Fruit fly (Drosophila melanogaster) whole organism, embryonic: ENCODE data around the gene CG5043.

ENCODE experiments used
- Asciz ChIP-seq: fragments of 200-800 bp; sonication (Bioruptor generic); optimal IDR thresholded peaks from 2 replicates; lab custom pipeline; 2017; ENCODE audit warnings: missing biosample characterization, mild to moderate bottlenecking, missing genetic modification characterization, missing genetic modification reagents
- Atf6 ChIP-seq: fragments of 200-800 bp; sonication (Bioruptor generic); IDR thresholded peaks from 2 replicates; pipeline ENCODE4 v1.3.6; 2022; ENCODE audit warnings: missing biosample characterization, missing genetic modification characterization
- Awh ChIP-seq: fragments of 200-800 bp; sonication (Bioruptor generic); IDR thresholded peaks from 2 replicates; pipeline ENCODE4, ENCODE4 v1.3.6; 2022; ENCODE audit warnings: missing biosample characterization, missing genetic modification characterization
- CG10565 ChIP-seq: fragments of 200-800 bp; sonication (Bioruptor generic); optimal IDR thresholded peaks from 3 replicates; lab custom pipeline; 2016; ENCODE audit warnings: missing biosample characterization, mild to moderate bottlenecking, missing genetic modification characterization
- CG10959 ChIP-seq: fragments of 200-800 bp; sonication (Bioruptor generic); IDR thresholded peaks from 2 replicates; pipeline ENCODE4 v1.3.6; 2022; ENCODE audit warnings: missing biosample characterization, missing genetic modification characterization
- CG11085 ChIP-seq: fragments of 200-800 bp; sonication (Bioruptor generic); IDR thresholded peaks from 2 replicates; pipeline ENCODE4 v1.3.6; 2022; ENCODE audit warnings: missing biosample characterization, missing genetic modification characterization
- CG12659 ChIP-seq: fragments of 200-800 bp; sonication (Bioruptor generic); optimal IDR thresholded peaks from 3 replicates; lab custom pipeline; 2017; ENCODE audit warnings: mild to moderate bottlenecking, missing biosample characterization, missing genetic modification reagents, missing genetic modification characterization
- CG13287 ChIP-seq: fragments of 200-800 bp; sonication (Bioruptor generic); IDR thresholded peaks from 2 replicates; pipeline ENCODE4 v1.3.6; 2022; ENCODE audit warnings: missing biosample characterization, missing genetic modification characterization; ENCODE audit not compliant: partially characterized antibody
- CG13624 ChIP-seq: fragments of 200-800 bp; sonication (Bioruptor generic); optimal IDR thresholded peaks from 2 replicates; lab custom pipeline; 2016; ENCODE audit warnings: missing biosample characterization, missing genetic modification characterization
- CG18262 ChIP-seq: fragments of 200-800 bp; optimal IDR thresholded peaks from 3 replicates; lab custom pipeline; 2019; ENCODE audit warnings: missing biosample characterization, mild to moderate bottlenecking, missing genetic modification characterization, moderate library complexity
- CG34376 ChIP-seq: fragments of 200-800 bp; sonication (Bioruptor generic); optimal IDR thresholded peaks from 2 replicates; lab custom pipeline; 2018; ENCODE audit warnings: missing biosample characterization, mild to moderate bottlenecking, missing genetic modification characterization
- CG34422 ChIP-seq: fragments of 200-800 bp; sonication (Bioruptor generic); IDR thresholded peaks from 3 replicates; pipeline ENCODE4 v1.3.6; 2022; ENCODE audit warnings: missing biosample characterization, missing genetic modification characterization
- CG6854 ChIP-seq: fragments of 200-800 bp; sonication (Bioruptor generic); optimal IDR thresholded peaks from 3 replicates; lab custom pipeline; 2017; ENCODE audit warnings: missing biosample characterization, mild to moderate bottlenecking, missing genetic modification characterization
- CG8281 ChIP-seq: fragments of 200-800 bp; sonication (Bioruptor generic); optimal IDR thresholded peaks from 2 replicates; lab custom pipeline; 2018; ENCODE audit warnings: missing biosample characterization, mild to moderate bottlenecking, missing genetic modification characterization, moderate library complexity
- CG9797 ChIP-seq: fragments of 200-800 bp; sonication (Bioruptor generic); optimal IDR thresholded peaks from 3 replicates; lab custom pipeline; 2018; ENCODE audit warnings: missing biosample characterization, mild to moderate bottlenecking, missing genetic modification characterization
- D19A ChIP-seq: fragments of 200-800 bp; optimal IDR thresholded peaks from 3 replicates; lab custom pipeline; 2019; ENCODE audit warnings: missing biosample characterization, mild to moderate bottlenecking, missing genetic modification characterization, moderate library complexity
- Dad ChIP-seq: fragments of 200-800 bp; sonication (Bioruptor generic); optimal IDR thresholded peaks from 3 replicates; lab custom pipeline; 2016; ENCODE audit warnings: missing biosample characterization, missing genetic modification characterization
- Dbx ChIP-seq: fragments of 200-800 bp; sonication (Bioruptor generic); IDR thresholded peaks from 3 replicates; pipeline ENCODE4 v1.3.6; 2022; ENCODE audit warnings: missing biosample characterization, missing genetic modification characterization
- Ets97D ChIP-seq: fragments of 200-800 bp; sonication (Bioruptor generic); optimal IDR thresholded peaks from 3 replicates; lab custom pipeline; 2016; ENCODE audit warnings: missing biosample characterization, missing genetic modification characterization
- Med ChIP-seq: fragments of 200-800 bp; sonication (Bioruptor generic); peaks from one replicate; lab custom pipeline; 2016; ENCODE audit warnings: missing biosample characterization, missing genetic modification characterization, mild to moderate bottlenecking, inconsistent platforms, moderate library complexity
- Myb ChIP-seq: fragments of 200-800 bp; sonication (Bioruptor generic); optimal IDR thresholded peaks from 2 replicates; lab custom pipeline; 2016; ENCODE audit warnings: missing biosample characterization, missing genetic modification characterization
- Rx ChIP-seq: fragments of 200-800 bp; sonication (Bioruptor generic); IDR thresholded peaks from 2 replicates; pipeline ENCODE4 v1.3.6; 2022; ENCODE audit warnings: missing biosample characterization, missing genetic modification characterization
- Side ChIP-seq: fragments of 200-800 bp; sonication (Bioruptor generic); optimal IDR thresholded peaks from 2 replicates; lab custom pipeline; 2016; ENCODE audit warnings: missing biosample characterization, missing genetic modification characterization
- Sox102F ChIP-seq: fragments of 200-800 bp; sonication (Bioruptor generic); optimal IDR thresholded peaks from 2 replicates; lab custom pipeline; 2018; ENCODE audit warnings: missing biosample characterization, mild to moderate bottlenecking, missing genetic modification characterization, moderate library complexity
- ara ChIP-seq: fragments of 200-800 bp; sonication (Bioruptor generic); IDR thresholded peaks from 2 replicates; pipeline ENCODE4 v1.3.6; 2022; ENCODE audit warnings: missing biosample characterization, missing genetic modification characterization
- chm ChIP-seq: fragments of 200-800 bp; sonication (Bioruptor generic); IDR thresholded peaks from 2 replicates; pipeline ENCODE4 v1.3.6; 2022; ENCODE audit warnings: missing biosample characterization, missing genetic modification characterization
- crol ChIP-seq: fragments of 200-800 bp; sonication (Bioruptor generic); IDR thresholded peaks from 2 replicates; pipeline ENCODE4 v1.3.6; 2022; ENCODE audit warnings: missing biosample characterization, missing genetic modification characterization
- eve ChIP-seq, 2 experiments: fragments of >200 bp; optimal IDR thresholded peaks; 2 replicates each; lab custom pipeline; 2017; ENCODE audit warnings: missing biosample characterization in 2 of 2, missing genetic modification characterization in 2 of 2
- exex ChIP-seq: fragments of 200-800 bp; sonication (Bioruptor generic); optimal IDR thresholded peaks from 4 replicates; lab custom pipeline; 2018; ENCODE audit warnings: missing biosample characterization, mild to moderate bottlenecking, missing genetic modification characterization, moderate library complexity
- fd102C ChIP-seq: fragments of 200-800 bp; sonication (Bioruptor generic); optimal IDR thresholded peaks from 2 replicates; lab custom pipeline; 2018; ENCODE audit warnings: missing biosample characterization, mild to moderate bottlenecking, missing genetic modification characterization, moderate library complexity
- fd64A ChIP-seq: fragments of 200-800 bp; sonication (Bioruptor generic); optimal IDR thresholded peaks from 3 replicates; lab custom pipeline; 2018; ENCODE audit warnings: missing biosample characterization, mild to moderate bottlenecking, missing genetic modification characterization
- fru ChIP-seq: fragments of >200 bp; optimal IDR thresholded peaks from 2 replicates; lab custom pipeline; 2017
- lab ChIP-seq: fragments of 200-800 bp; sonication (Bioruptor generic); optimal IDR thresholded peaks from 3 replicates; lab custom pipeline; 2017; ENCODE audit warnings: missing biosample characterization, missing genetic modification characterization, mild to moderate bottlenecking, moderate library complexity, missing genetic modification reagents
- nau ChIP-seq: fragments of 200-800 bp; sonication (Bioruptor generic); optimal IDR thresholded peaks from 3 replicates; lab custom pipeline; 2017; ENCODE audit warnings: missing biosample characterization, mild to moderate bottlenecking, missing genetic modification characterization, missing genetic modification reagents
- nom ChIP-seq: fragments of 200-800 bp; sonication (Bioruptor generic); optimal IDR thresholded peaks from 2 replicates; lab custom pipeline; 2017; ENCODE audit warnings: missing biosample characterization, missing genetic modification characterization, mild to moderate bottlenecking, moderate library complexity, missing genetic modification reagents
- pho ChIP-seq: fragments of 200-800 bp; sonication (Bioruptor generic); optimal IDR thresholded peaks from 2 replicates; lab custom pipeline; 2016; ENCODE audit warnings: missing biosample characterization, missing genetic modification characterization
- repo ChIP-seq: fragments of 200-800 bp; sonication (Bioruptor generic); optimal IDR thresholded peaks from 2 replicates; lab custom pipeline; 2016; ENCODE audit warnings: missing biosample characterization, missing genetic modification characterization
- sc ChIP-seq, 3 experiments: fragments of >200 bp in 2 of 3; fragments of 200-800 bp in 1 of 3; sonication (Bioruptor generic) in 1 of 3; optimal IDR thresholded peaks; 2 replicates in 2 of 3; 3 replicates in 1 of 3; lab custom pipeline; 2017; ENCODE audit warnings: mild to moderate bottlenecking in 1 of 3, missing biosample characterization in 1 of 3, missing genetic modification characterization in 1 of 3, missing genetic modification reagents in 1 of 3
- schlank ChIP-seq: fragments of 200-800 bp; sonication (Bioruptor generic); optimal IDR thresholded peaks from 2 replicates; lab custom pipeline; 2018; ENCODE audit warnings: missing biosample characterization, mild to moderate bottlenecking, missing genetic modification characterization
- slp2 ChIP-seq: fragments of 200-800 bp; sonication (Bioruptor generic); optimal IDR thresholded peaks from 2 replicates; lab custom pipeline; 2016; ENCODE audit warnings: missing biosample characterization, missing genetic modification characterization
- trh ChIP-seq: fragments of 200-800 bp; sonication (Bioruptor generic); optimal IDR thresholded peaks from 2 replicates; lab custom pipeline; 2016; ENCODE audit warnings: missing biosample characterization, missing genetic modification characterization
- twi ChIP-seq: fragments of 200-800 bp; optimal IDR thresholded peaks from 2 replicates; lab custom pipeline; 2019; ENCODE audit warnings: missing biosample characterization, mild to moderate bottlenecking, missing genetic modification characterization, moderate library complexity
- tx ChIP-seq: fragments of 200-800 bp; sonication (Bioruptor generic); optimal IDR thresholded peaks from 2 replicates; lab custom pipeline; 2016; ENCODE audit warnings: missing biosample characterization, missing genetic modification characterization
- wek ChIP-seq: fragments of 200-800 bp; sonication (Bioruptor generic); optimal IDR thresholded peaks from 3 replicates; lab custom pipeline; 2018; ENCODE audit warnings: missing biosample characterization, mild to moderate bottlenecking, missing genetic modification characterization, moderate library complexity
- z ChIP-seq: fragments of 200-800 bp; sonication (Bioruptor generic); IDR thresholded peaks from 3 replicates; pipeline ENCODE4 v1.3.6; 2022; ENCODE audit warnings: missing biosample characterization, missing genetic modification characterization
- zen2 ChIP-seq: fragments of 200-800 bp; sonication (Bioruptor generic); IDR thresholded peaks from 3 replicates; pipeline ENCODE4 v1.3.6; 2022; ENCODE audit warnings: missing biosample characterization, missing genetic modification characterization; ENCODE audit not compliant: partially characterized antibody

CG5043 gene

DNA sequence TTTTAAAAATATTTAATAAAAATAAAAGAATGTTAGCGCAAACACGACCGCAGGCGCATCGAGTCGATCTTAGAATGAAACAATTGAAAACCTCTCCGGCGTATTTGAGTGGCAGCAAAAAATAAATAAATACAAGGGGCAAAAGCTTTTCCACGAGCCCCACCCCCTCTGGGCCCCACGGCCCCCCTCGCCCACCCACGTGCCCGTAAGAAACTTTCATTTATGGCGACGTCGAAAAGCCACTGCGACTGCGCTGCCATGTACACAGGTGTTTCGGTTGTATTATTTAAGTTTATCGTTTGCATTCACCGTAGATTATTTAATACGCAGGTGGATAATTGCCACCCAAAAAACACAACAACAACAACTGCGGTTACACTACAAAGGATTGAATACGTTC is 14.8 kb downstream of the CG5043 start (continued):
- TF ChIP-seq Ets97D (GFP tag; lab: Kevin White, UChicago) (no peak), Dad (GFP tag; lab: Kevin White, UChicago) (no peak), Rx (GFP tag; lab: Robert Waterston, UW) (no peak), crol (GFP tag; lab: Robert Waterston, UW) (peak; percentile 96)

- TF ChIP-seq pho: no peak
- peak; percentile 42 for TF ChIP-seq CG13624 (GFP tag; lab: Kevin White, UChicago)
- TF ChIP-seq sc (optimal IDR thresholded peaks at IDR 0.05; lab: Kevin White, UChicago): no peak
- TF ChIP-seq sc (GFP tag; optimal IDR thresholded peaks at IDR 0.05; lab: Kevin White, UChicago): no peak
- 0 out of 2 replicates have a peak, but pooled peaks have one; percentile 7 for TF ChIP-seq Awh (GFP tag; lab: Robert Waterston, UW)
- peak; percentile 10 for TF ChIP-seq D19A (tag; lab: Kevin White, UChicago)
- no peak for TF ChIP-seq trh (GFP tag; lab: Kevin White, UChicago)
- TF ChIP-seq Med (GFP tag; lab: Kevin White, UChicago): peak; percentile 85
- TF ChIP-seq exex: peak; percentile 95
- peak; percentile 38; the same call in 1 of the 2 replicates for TF ChIP-seq CG13287 (GFP tag; lab: Robert Waterston, UW)
- TF ChIP-seq lab: peak; percentile 40
- TF ChIP-seq CG10565 (GFP tag; lab: Kevin White, UChicago): no peak
- no peak for TF ChIP-seq Side (GFP tag; lab: Kevin White, UChicago)
- no peak for TF ChIP-seq slp2
- peak; percentile 18 for TF ChIP-seq nom (GFP tag; lab: Kevin White, UChicago)
- no peak for TF ChIP-seq twi (tag; lab: Kevin White, UChicago)
- TF ChIP-seq CG8281: no peak
- TF ChIP-seq repo (GFP tag; lab: Kevin White, UChicago): peak; percentile 5
- TF ChIP-seq Dbx (GFP tag; lab: Robert Waterston, UW): peak; percentile 11; the same call in 1 of the 3 replicates
- peak; percentile 5 for TF ChIP-seq Asciz
- 0 out of 2 replicates have a peak, but pooled peaks have one; percentile 13 for TF ChIP-seq ara (GFP tag; lab: Robert Waterston, UW)
- peak; percentile 46 for TF ChIP-seq CG34376
- TF ChIP-seq eve (GFP tag; optimal IDR thresholded peaks at IDR 0.05; lab: Kevin White, UChicago): peak in 1 of 2 experiments; percentile 83
- TF ChIP-seq CG6854 (GFP tag; lab: Kevin White, UChicago): no peak
- TF ChIP-seq fd64A (GFP tag; lab: Kevin White, UChicago): no peak
- peak; percentile 18; the same call in 1 of the 3 replicates for TF ChIP-seq CG34422 (GFP tag; lab: Robert Waterston, UW)
- TF ChIP-seq Sox102F (GFP tag; lab: Kevin White, UChicago): peak; percentile 27
- TF ChIP-seq CG10959 (GFP tag; lab: Robert Waterston, UW): no peak
- TF ChIP-seq wek (GFP tag; lab: Kevin White, UChicago): no peak
- TF ChIP-seq zen2 (GFP tag; lab: Robert Waterston, UW): peak; percentile 17; the same call in 1 of the 3 replicates
- no peak for TF ChIP-seq fd102C
- no peak for TF ChIP-seq CG9797 (GFP tag; lab: Kevin White, UChicago)
- TF ChIP-seq schlank (tag; lab: Kevin White, UChicago): peak; percentile 12
- peak; percentile 66 for TF ChIP-seq Myb (GFP tag; lab: Kevin White, UChicago)
- TF ChIP-seq nau (GFP tag; lab: Kevin White, UChicago): peak; percentile 23
- no peak for TF ChIP-seq tx (GFP tag; lab: Kevin White, UChicago)
- TF ChIP-seq z: no peak
- TF ChIP-seq Atf6 (GFP tag; lab: Robert Waterston, UW): 0 out of 2 replicates have a peak, but pooled peaks have one; percentile 22
- peak; percentile 31; the same call in 1 of the 2 replicates for TF ChIP-seq CG11085 (GFP tag; lab: Robert Waterston, UW)
- TF ChIP-seq chm: no peak
- no peak for TF ChIP-seq fru
- peak; percentile 6 for TF ChIP-seq CG12659 (GFP tag; lab: Kevin White, UChicago)
- TF ChIP-seq CG18262 (tag; lab: Kevin White, UChicago): peak; percentile 5
Measured at dm6 chr2L:17449608-17450504, 16.2 kb downstream of the CG5043 start, which contains the start of gene dl. TSS of gene dl (minus strand) at chr2L:17450364.
